Fruit fly (Drosophila melanogaster): ENCODE measurements around the gene Blos2.

- TF ChIP-seq CG8478 (optimal IDR thresholded peaks at IDR 0.05) (no peak), CTCF (optimal IDR thresholded peaks at IDR 0.05) (no peak)
Measured at dm6 chr3L:11094279-11094678, 32.9 kb downstream of the Blos2 start.

All from S2 (cell line).